Worm (Caenorhabditis elegans): ENCODE data around the gene C50F4.9.

- TF ChIP-seq ZK546.5 (tag; optimal IDR thresholded peaks at IDR 0.05) = no peak
- TF ChIP-seq lin-13 (GFP tag; optimal IDR thresholded peaks at IDR 0.05) = no peak
- TF ChIP-seq blmp-1 (tag; optimal IDR thresholded peaks at IDR 0.05; ENCODE audit: insufficient read depth) = no peak
- TF ChIP-seq lin-39 (tag; optimal IDR thresholded peaks at IDR 0.05) = no peak
- no peak for TF ChIP-seq snpc-4 (tag; optimal IDR thresholded peaks at IDR 0.05)
- no peak for TF ChIP-seq aly-2 (tag; optimal IDR thresholded peaks at IDR 0.05)
Measured at ce11 chrV:9571673-9572072, 47.7 kb upstream of the C50F4.9 start.

Data from whole organism, L2 larva.